Worm (Caenorhabditis elegans) whole organism, midembryonic: ENCODE data around the gene ZK154.6.

ENCODE experiments used
- T22C8.4 ChIP-seq: fragments of 200-800 bp; sonication (Bioruptor generic); IDR thresholded peaks from 2 replicates; pipeline ENCODE4 v1.3.6; 2022; ENCODE audit warnings: missing genetic modification characterization, missing compliant biosample characterization
- cog-1 ChIP-seq: sonication (generic microtip); optimal IDR thresholded peaks from 2 replicates; lab custom pipeline; 2016; ENCODE audit warnings: missing genetic modification characterization, missing compliant biosample characterization
- flt-1 ChIP-seq: fragments of 200-800 bp; sonication (Bioruptor generic); IDR thresholded peaks from 2 replicates; pipeline ENCODE4 v1.3.6; 2022; ENCODE audit warnings: missing genetic modification characterization, missing compliant biosample characterization
- klf-2 ChIP-seq: fragments of 200-800 bp; sonication (Bioruptor generic); conservative IDR thresholded peaks from 2 replicates; pipeline ENCODE4 v1.3.6; 2022; ENCODE audit warnings: missing genetic modification reagents, missing genetic modification characterization, missing compliant biosample characterization
- med-1 ChIP-seq: sonication (generic microtip); optimal IDR thresholded peaks from 2 replicates; lab custom pipeline; 2017; ENCODE audit warnings: missing genetic modification characterization, mild to moderate bottlenecking, missing compliant biosample characterization, antibody characterized with exemption, missing genetic modification reagents; ENCODE audit not compliant: insufficient read depth
- ref-1 ChIP-seq: fragments of 200-800 bp; sonication (Bioruptor generic); conservative IDR thresholded peaks from 2 replicates; pipeline ENCODE4 v1.3.6; 2022; ENCODE audit warnings: missing genetic modification reagents, missing genetic modification characterization, missing compliant biosample characterization
- tab-1 ChIP-seq: fragments of 200-800 bp; sonication (Bioruptor generic); IDR thresholded peaks from 2 replicates; pipeline ENCODE4 v1.3.6; 2022; ENCODE audit warnings: missing genetic modification characterization, missing compliant biosample characterization
- ztf-23 ChIP-seq: fragments of 200-800 bp; sonication (Bioruptor generic); IDR thresholded peaks from 2 replicates; pipeline ENCODE4 v1.3.6; 2022; ENCODE audit warnings: missing genetic modification reagents, missing genetic modification characterization, missing compliant biosample characterization
- ztf-29 ChIP-seq: fragments of 200-800 bp; sonication (Bioruptor generic); IDR thresholded peaks from 2 replicates; pipeline ENCODE4 v1.3.6; 2022; ENCODE audit warnings: missing genetic modification reagents, missing genetic modification characterization, missing compliant biosample characterization

Gene ZK154.6

DNA sequence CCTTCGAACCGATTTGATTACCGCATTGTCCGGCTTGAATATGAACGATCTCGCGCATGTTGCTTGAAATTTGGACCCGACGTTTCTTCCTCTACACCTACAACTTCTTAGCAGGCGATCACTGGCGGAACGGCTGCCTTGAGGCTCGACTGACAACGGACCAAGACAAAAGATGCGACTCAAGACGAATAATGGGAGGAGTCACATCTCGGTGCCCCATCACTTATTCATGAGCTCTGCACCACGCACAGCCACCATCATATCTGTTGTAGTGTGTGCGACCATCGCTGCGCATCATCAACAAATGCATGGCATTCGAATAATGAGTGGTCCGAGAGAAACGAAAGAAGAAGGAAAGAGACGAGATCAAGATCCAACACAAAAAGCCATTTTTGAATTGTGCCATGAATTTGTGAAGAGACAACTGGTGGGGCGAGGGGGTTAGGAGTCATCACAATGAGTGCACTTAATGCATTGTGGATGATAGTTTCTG is 16.8 kb downstream of the ZK154.6 start, which contains the start of gene mec-7:
mec-7 (minus strand) TSS at position 181 of the 493 bp plus-strand sequence.
- no peak for TF ChIP-seq flt-1
- no peak for TF ChIP-seq ztf-23 (GFP tag; lab: Robert Waterston, UW)
- TF ChIP-seq ref-1, result no peak
- no peak for TF ChIP-seq med-1 (GFP tag; lab: Kevin White, UChicago)
- no peak for TF ChIP-seq cog-1

DNA sequence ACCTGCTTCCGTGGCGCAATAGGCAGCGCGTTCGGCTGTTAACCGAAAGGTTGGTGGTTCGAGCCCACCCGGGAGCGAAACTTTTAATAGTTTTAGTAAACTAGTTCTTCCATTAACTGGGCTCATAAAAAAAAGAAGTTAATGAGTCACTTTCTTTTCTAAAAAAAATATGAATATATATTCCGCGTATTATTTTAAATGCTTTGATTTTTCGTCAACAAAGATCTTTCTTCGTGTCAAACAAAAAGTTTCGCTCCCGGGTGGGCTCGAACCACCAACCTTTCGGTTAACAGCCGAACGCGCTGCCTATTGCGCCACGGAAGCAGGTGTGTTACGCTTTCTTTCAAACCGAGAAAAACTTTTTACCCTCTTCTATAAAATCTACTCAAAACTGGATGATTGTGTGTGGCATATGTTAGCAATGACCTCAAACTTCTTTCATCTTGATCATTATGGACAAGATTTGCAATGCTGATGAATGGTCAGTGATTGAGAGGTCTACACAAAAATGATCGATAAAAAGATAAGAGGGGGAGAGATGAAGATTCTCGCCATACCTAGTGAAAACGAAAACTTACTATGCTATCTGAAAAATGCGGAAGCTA is 19.5 kb downstream of the ZK154.6 start:
- TF ChIP-seq ztf-23 (GFP tag; lab: Robert Waterston, UW) (0 out of 2 replicates have a peak, but pooled peaks have one; percentile 10), cog-1 (no peak), tab-1 (GFP tag; lab: Robert Waterston, UW) (0 out of 2 replicates have a peak, but pooled peaks have one; percentile 31), ztf-29 (GFP tag; lab: Robert Waterston, UW) (no peak), med-1 (GFP tag; lab: Kevin White, UChicago) (no peak), flt-1 (0 out of 2 replicates have a peak, but pooled peaks have one; percentile 26), klf-2 (GFP tag; lab: Robert Waterston, UW) (no peak), T22C8.4 (GFP tag; lab: Robert Waterston, UW) (no peak), ref-1 (no peak)

DNA sequence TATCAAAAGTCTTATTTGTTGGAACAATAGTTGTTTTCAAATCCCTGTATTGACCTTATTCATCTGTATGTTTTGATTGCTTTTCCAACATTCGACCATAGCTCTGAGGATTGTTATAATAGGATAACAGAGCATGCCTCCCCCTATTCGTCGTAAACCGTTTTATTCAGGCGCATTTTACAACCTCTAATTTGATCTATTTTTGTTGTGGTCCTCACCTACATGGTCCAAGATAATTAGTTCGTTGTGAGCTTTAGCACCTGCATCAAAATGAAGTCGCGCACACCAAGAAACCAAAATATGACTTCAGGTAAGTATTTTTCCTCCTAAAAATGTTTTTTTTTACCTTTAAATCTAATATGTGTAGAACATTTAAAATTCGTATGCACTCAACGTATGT is 40.6 kb downstream of the ZK154.6 start, which contains the start of gene deg-1:
deg-1 (plus strand) TSS at position 301 of the 400 bp plus-strand sequence.
- TF ChIP-seq ztf-29 (GFP tag; lab: Robert Waterston, UW) (no peak), med-1 (GFP tag; lab: Kevin White, UChicago) (no peak), tab-1 (GFP tag; lab: Robert Waterston, UW) (no peak), ztf-23 (GFP tag; lab: Robert Waterston, UW) (no peak), cog-1 (no peak), flt-1 (no peak), T22C8.4 (GFP tag; lab: Robert Waterston, UW) (no peak), klf-2 (GFP tag; lab: Robert Waterston, UW) (no peak), ref-1 (no peak)

DNA sequence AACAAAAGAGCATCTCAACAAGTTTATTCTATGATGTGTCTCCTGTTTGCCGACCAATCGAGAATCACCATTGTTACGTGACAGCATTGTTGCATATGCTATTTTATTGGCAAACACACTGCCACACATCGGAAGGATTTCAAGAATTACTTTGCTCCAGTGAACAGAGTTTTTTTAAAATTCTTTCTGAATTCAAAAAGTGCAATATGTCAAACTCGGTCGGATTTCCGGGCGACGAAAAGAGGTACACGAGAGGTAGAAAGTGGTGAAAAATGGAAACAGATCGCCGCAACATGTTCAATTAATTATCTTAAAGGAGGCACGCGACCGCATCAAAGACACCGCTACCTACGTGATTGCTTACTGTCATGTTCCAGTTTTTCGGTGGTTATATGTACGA is 43.3 kb downstream of the ZK154.6 start:
- TF ChIP-seq cog-1 (no peak), klf-2 (GFP tag; lab: Robert Waterston, UW) (no peak), med-1 (GFP tag; lab: Kevin White, UChicago) (no peak), tab-1 (GFP tag; lab: Robert Waterston, UW) (no peak), T22C8.4 (GFP tag; lab: Robert Waterston, UW) (no peak), ztf-29 (GFP tag; lab: Robert Waterston, UW) (no peak), ref-1 (no peak), flt-1 (no peak), ztf-23 (GFP tag; lab: Robert Waterston, UW) (no peak)

DNA sequence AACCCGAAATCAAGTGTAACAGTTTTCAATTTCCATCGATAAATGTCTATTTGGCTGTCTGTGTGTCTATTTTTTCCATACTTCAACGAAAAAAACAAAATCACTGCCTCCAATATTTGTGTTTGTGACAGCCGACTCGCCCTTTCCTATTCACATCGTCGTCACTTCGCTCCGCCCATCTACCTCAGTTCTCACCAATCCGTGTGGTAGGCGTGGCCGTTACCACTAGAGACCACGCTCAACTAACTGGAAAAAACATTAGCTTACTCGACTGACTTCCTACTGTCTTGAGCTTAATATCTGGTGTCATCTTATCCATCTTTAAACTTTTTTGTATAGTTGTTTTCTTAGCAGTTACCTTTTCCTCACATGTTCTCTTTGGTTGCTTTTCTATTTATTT is 48.0 kb downstream of the ZK154.6 start:
- TF ChIP-seq ref-1, result no peak
- no peak for TF ChIP-seq ztf-29 (GFP tag; lab: Robert Waterston, UW)
- no peak for TF ChIP-seq tab-1 (GFP tag; lab: Robert Waterston, UW)
- TF ChIP-seq flt-1, result no peak

DNA sequence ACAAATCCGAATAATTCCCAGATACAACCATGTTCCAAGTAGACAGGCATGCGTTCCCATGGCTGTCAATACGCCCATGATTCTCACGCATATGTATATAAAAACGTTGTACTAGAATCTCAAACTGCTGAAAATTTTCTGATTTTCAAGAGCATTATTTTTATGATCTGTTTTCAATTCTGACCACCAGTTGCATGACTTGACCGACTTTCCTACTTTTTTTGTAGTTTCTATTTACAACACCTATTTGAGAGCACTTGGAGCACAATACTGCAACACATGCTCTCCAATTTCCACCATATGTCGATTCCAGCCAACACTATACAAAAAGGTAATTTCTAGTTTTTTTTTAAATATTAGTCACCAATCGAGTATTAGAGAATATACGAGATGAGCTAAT is 49.4 kb downstream of the ZK154.6 start, which contains the start of gene ref-2:
ref-2 (plus strand) TSS at position 301 of the 400 bp plus-strand sequence.
- TF ChIP-seq flt-1 (no peak), cog-1 (no peak), ztf-29 (GFP tag; lab: Robert Waterston, UW) (no peak), T22C8.4 (GFP tag; lab: Robert Waterston, UW) (no peak), tab-1 (GFP tag; lab: Robert Waterston, UW) (no peak)
